Worm (Caenorhabditis elegans): ENCODE measurements around the gene rdy-2.

rdy-2 gene

DNA sequence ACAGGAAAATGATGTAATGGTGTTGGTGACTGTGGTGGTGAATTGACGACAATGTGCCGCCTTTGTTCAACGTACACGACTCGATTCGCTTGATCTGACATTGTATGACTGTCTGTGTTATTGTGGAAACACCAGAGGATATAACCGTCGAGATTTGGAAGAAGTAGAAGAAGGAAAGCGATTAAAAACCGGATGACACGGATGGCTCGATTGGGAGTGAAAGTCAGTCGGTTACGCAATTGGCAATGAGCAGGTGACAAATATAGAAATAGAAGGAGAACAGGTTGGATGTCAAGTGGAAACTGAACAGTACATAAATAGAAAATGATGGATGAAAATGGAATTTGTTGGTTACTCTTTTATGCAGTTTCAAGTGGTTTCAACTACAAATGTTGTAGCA, at the start of gene rdy-2:
Gene rdy-2, minus strand, starts transcription at position 101 of the 400 bp plus-strand sequence.
- TF ChIP-seq cog-1 (tag; optimal IDR thresholded peaks at IDR 0.05), result no peak
- no peak for TF ChIP-seq med-1 (GFP tag; optimal IDR thresholded peaks at IDR 0.05; ENCODE audit: insufficient read depth)

DNA sequence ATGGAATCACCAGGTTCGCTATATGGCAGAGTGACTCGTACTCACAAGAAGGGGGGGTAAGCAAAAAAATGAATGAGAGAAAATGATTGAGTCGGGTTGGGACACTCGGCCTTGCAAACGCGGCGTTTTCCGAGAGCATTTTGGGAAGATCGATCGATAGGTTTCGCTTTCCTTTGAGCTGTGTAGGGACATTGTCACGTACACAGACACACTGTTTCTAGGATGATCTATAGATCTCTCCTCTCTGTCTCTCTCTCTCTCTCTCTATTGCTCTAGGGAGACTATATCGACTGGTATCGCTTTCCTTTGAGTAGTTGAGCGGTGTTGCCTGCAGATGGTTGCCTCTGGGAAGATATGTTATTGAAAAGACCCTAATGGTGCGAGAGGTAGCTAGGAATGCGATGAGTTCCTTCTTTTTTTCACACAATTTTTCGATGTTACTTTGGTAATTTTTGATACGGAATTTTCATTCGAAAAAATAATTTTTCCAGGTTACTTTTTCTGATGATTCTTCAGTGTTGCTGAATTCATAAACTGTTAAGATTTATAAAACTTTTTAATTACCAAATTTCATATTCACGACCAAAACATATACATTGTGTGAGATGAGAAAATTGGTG, 49.1 kb upstream of the rdy-2 start, which contains the start of gene H37A05.4:
Gene H37A05.4, minus strand, starts transcription at position 51 of the 620 bp plus-strand sequence.
- TF ChIP-seq cog-1 (tag; optimal IDR thresholded peaks at IDR 0.05) (no peak), klf-2 (GFP tag; conservative IDR thresholded peaks at IDR 0.05) (no peak), ztf-29 (GFP tag; IDR thresholded peaks at IDR 0.05) (no peak), T22C8.4 (GFP tag; IDR thresholded peaks at IDR 0.05) (no peak), med-1 (GFP tag; optimal IDR thresholded peaks at IDR 0.05; ENCODE audit: insufficient read depth) (no peak), flt-1 (GFP tag; IDR thresholded peaks at IDR 0.05) (no peak), ref-1 (GFP tag; conservative IDR thresholded peaks at IDR 0.05) (no peak), ztf-23 (GFP tag; IDR thresholded peaks at IDR 0.05) (no peak), tab-1 (GFP tag; IDR thresholded peaks at IDR 0.05) (no peak)

ce11 chrV:13647617-13648016, 46.8 kb upstream of the rdy-2 start:
- TF ChIP-seq cog-1 (tag; optimal IDR thresholded peaks at IDR 0.05), result no peak
- TF ChIP-seq T22C8.4 (GFP tag; IDR thresholded peaks at IDR 0.05), result no peak
- TF ChIP-seq tab-1 (GFP tag; IDR thresholded peaks at IDR 0.05), result no peak
- TF ChIP-seq klf-2 (GFP tag; conservative IDR thresholded peaks at IDR 0.05), result no peak

DNA sequence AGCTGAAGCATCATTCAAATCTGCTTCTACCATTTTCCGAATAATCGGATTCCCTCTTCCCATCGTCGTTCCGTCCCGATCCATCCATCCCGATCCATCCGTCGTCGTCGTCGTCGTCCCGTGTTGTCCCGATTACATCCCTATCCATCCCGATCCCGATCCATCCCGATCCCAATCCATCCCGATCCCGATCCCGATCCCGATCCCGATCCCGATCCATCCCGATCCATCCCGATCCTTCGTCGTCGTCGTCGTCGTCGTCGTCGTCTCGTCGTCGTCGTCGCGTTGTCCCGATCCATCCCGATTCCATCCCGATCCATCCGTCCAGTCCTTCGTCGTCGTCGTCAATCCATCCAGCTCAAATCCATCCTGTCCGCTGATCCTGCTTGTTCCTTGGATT, 46.4 kb upstream of the rdy-2 start:
- TF ChIP-seq ztf-23 (GFP tag; IDR thresholded peaks at IDR 0.05) (no peak), med-1 (GFP tag; optimal IDR thresholded peaks at IDR 0.05; ENCODE audit: insufficient read depth) (no peak), cog-1 (tag; optimal IDR thresholded peaks at IDR 0.05) (no peak), flt-1 (GFP tag; IDR thresholded peaks at IDR 0.05) (no peak), ref-1 (GFP tag; conservative IDR thresholded peaks at IDR 0.05) (no peak)

- TF ChIP-seq tab-1 (GFP tag; IDR thresholded peaks at IDR 0.05), result peak; percentile 68; the same call in 1 of the 2 replicates
- no peak for TF ChIP-seq med-1 (GFP tag; optimal IDR thresholded peaks at IDR 0.05; ENCODE audit: insufficient read depth)
- TF ChIP-seq ztf-23 (GFP tag; IDR thresholded peaks at IDR 0.05), result peak; percentile 51; the same call in 1 of the 2 replicates
- TF ChIP-seq klf-2 (GFP tag; conservative IDR thresholded peaks at IDR 0.05), result peak; percentile 70
- no peak; the same call in 1 of the 2 replicates for TF ChIP-seq ref-1 (GFP tag; conservative IDR thresholded peaks at IDR 0.05)
- TF ChIP-seq flt-1 (GFP tag; IDR thresholded peaks at IDR 0.05), result peak; percentile 31
- TF ChIP-seq T22C8.4 (GFP tag; IDR thresholded peaks at IDR 0.05), result no peak
- peak; percentile 47; the same call in 1 of the 2 replicates for TF ChIP-seq ztf-29 (GFP tag; IDR thresholded peaks at IDR 0.05)
- TF ChIP-seq cog-1 (tag; optimal IDR thresholded peaks at IDR 0.05), result no peak
These were observed 45.2 kb upstream of the rdy-2 start for ce11 chrV:13645848-13646578.

- TF ChIP-seq ztf-29 (GFP tag; IDR thresholded peaks at IDR 0.05) (no peak), flt-1 (GFP tag; IDR thresholded peaks at IDR 0.05) (no peak), klf-2 (GFP tag; conservative IDR thresholded peaks at IDR 0.05) (no peak), ztf-23 (GFP tag; IDR thresholded peaks at IDR 0.05) (no peak), med-1 (GFP tag; optimal IDR thresholded peaks at IDR 0.05; ENCODE audit: insufficient read depth) (no peak), T22C8.4 (GFP tag; IDR thresholded peaks at IDR 0.05) (no peak), tab-1 (GFP tag; IDR thresholded peaks at IDR 0.05) (no peak), cog-1 (tag; optimal IDR thresholded peaks at IDR 0.05) (no peak), ref-1 (GFP tag; conservative IDR thresholded peaks at IDR 0.05) (no peak)
These were observed 37.3 kb upstream of the rdy-2 start for ce11 chrV:13638040-13638439.

ce11 chrV:13636411-13636810, 35.6 kb upstream of the rdy-2 start:
- TF ChIP-seq T22C8.4 (GFP tag; IDR thresholded peaks at IDR 0.05) (no peak), ztf-23 (GFP tag; IDR thresholded peaks at IDR 0.05) (no peak), tab-1 (GFP tag; IDR thresholded peaks at IDR 0.05) (no peak), ref-1 (GFP tag; conservative IDR thresholded peaks at IDR 0.05) (no peak), med-1 (GFP tag; optimal IDR thresholded peaks at IDR 0.05; ENCODE audit: insufficient read depth) (no peak), klf-2 (GFP tag; conservative IDR thresholded peaks at IDR 0.05) (no peak), ztf-29 (GFP tag; IDR thresholded peaks at IDR 0.05) (no peak)

DNA sequence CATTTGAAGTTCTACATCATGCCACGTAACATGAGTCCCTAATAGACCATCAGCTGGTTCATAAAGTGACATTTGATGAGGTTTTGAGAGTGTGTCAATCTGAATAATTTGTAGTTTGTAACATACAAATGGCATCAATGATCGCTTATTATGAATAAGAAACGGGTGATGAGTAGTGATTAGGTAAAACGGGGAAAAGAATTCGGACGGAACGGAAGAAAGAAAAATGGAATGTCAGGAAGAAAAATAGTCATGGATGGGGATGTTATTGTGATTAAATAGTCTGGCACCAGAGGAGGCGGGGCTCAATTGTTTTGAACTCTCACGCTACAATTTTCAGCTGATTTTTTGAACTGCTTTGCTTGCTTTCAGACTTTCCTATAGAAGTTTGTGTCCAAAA, 33.4 kb upstream of the rdy-2 start, which contains the start of gene H37A05.2:
Gene H37A05.2, minus strand, starts transcription at position 101 of the 400 bp plus-strand sequence.
- TF ChIP-seq cog-1 (tag; optimal IDR thresholded peaks at IDR 0.05), result no peak

DNA sequence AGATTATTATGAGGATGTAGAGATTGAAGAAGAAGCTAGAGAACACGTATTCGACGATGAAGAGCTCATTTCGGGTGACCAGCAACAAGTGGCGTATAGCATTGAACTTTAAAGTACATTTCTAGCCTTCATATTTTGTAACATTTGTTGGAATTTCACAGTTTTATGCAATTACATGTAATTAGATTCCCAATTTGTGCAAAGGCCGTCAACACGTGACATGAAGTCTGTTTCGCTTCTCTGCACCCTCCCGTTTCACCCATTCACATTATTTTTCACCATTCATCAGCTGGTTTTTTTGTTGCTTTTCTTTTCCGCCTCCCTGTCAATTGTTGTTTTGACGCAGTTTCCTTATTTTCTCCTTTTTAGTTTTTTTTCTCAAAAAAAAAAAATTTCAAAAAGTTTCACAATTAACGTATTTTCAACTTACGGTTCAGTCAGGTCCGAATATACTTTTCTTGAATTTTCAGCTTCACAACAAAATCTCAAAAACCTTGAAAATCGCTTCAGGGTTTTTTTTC, 26.4 kb upstream of the rdy-2 start, which contains the start of gene sde-2:
Gene sde-2, plus strand, starts transcription at position 471 of the 521 bp plus-strand sequence.
- TF ChIP-seq flt-1 (GFP tag; IDR thresholded peaks at IDR 0.05), result no peak
- TF ChIP-seq med-1 (GFP tag; optimal IDR thresholded peaks at IDR 0.05; ENCODE audit: insufficient read depth), result no peak
- no peak for TF ChIP-seq tab-1 (GFP tag; IDR thresholded peaks at IDR 0.05)
- no peak for TF ChIP-seq T22C8.4 (GFP tag; IDR thresholded peaks at IDR 0.05)

ce11 chrV:13625517-13626097, 24.8 kb upstream of the rdy-2 start, which contains the start of the genes nduv-2 and F53F4.12:
Gene nduv-2, minus strand, starts transcription at chrV:13625567.
Gene F53F4.12, plus strand, starts transcription at chrV:13626047.
- no peak for TF ChIP-seq ztf-23 (GFP tag; IDR thresholded peaks at IDR 0.05)
- TF ChIP-seq ref-1 (GFP tag; conservative IDR thresholded peaks at IDR 0.05), result no peak
- TF ChIP-seq ztf-29 (GFP tag; IDR thresholded peaks at IDR 0.05), result no peak
- TF ChIP-seq med-1 (GFP tag; optimal IDR thresholded peaks at IDR 0.05; ENCODE audit: insufficient read depth), result no peak
- no peak for TF ChIP-seq klf-2 (GFP tag; conservative IDR thresholded peaks at IDR 0.05)

Data from whole organism, midembryonic.